Fruit fly (Drosophila melanogaster) S2 (cell line): ENCODE measurements around the gene Stat92E.

Experiments
- CG8478 ChIP-seq: fragments of >200 bp; optimal IDR thresholded peaks from 2 replicates; lab custom pipeline; 2018
- CTCF ChIP-seq, 2 experiments: fragments of >200 bp; optimal IDR thresholded peaks; 2 replicates each; lab custom pipeline; 2018

DNA sequence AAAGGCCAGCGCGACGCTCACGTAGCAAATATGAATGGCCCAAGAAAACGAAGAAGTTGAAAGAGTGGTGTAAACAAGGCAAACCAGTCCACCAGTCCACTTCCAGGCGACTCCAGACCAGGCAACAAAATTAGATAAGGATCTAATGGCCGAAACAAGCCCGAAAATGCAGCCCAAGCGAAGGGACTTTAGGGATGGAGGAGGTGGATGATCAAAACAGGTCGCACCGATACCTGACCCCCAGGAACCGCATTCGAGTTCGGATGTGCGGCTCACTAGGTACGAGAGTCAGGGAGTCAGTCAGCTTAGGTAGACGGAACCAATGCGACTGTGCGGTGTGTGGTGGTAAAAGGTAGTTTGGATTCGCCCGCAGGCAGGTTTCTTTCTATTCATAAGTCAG, 8.9 kb downstream of the Stat92E start:
- TF ChIP-seq CG8478 (lab: Kevin White, UChicago) (no peak), CTCF (optimal IDR thresholded peaks at IDR 0.05; lab: Kevin White, UChicago) (no peak)
